Worm (Caenorhabditis elegans) whole organism, L2 larva: ENCODE data around the gene znf-474.
A peak's percentile ranks its signal among the peaks of the same experiment; 100 is the strongest.

Experiments used
- F13H6.1 ChIP-seq: sonication (generic microtip); optimal IDR thresholded peaks from 2 replicates; lab custom pipeline; 2016; ENCODE audit warnings: missing genetic modification characterization, missing compliant biosample characterization
- R02D3.7 ChIP-seq: fragments of 150-350 bp; optimal IDR thresholded peaks from 2 replicates; lab custom pipeline; 2014; ENCODE audit warnings: missing biosample characterization, missing genetic modification characterization
- ZK546.5 ChIP-seq: sonication (generic microtip); optimal IDR thresholded peaks from 2 replicates; lab custom pipeline; 2017; ENCODE audit warnings: missing biosample characterization, missing genetic modification characterization
- alr-1 ChIP-seq: fragments of 150-350 bp; optimal IDR thresholded peaks from 2 replicates; lab custom pipeline; 2014; ENCODE audit warnings: missing biosample characterization, missing genetic modification characterization
- aly-2 ChIP-seq: fragments of 150-350 bp; optimal IDR thresholded peaks from 2 replicates; lab custom pipeline; 2014; ENCODE audit warnings: missing biosample characterization, missing genetic modification characterization
- ama-1 ChIP-seq: fragments of 150-350 bp; optimal IDR thresholded peaks from 2 replicates; lab custom pipeline; 2018; ENCODE audit warnings: inconsistent platforms
- blmp-1 ChIP-seq: sonication (generic microtip); optimal IDR thresholded peaks from 2 replicates; lab custom pipeline; 2017; ENCODE audit warnings: missing genetic modification characterization, mild to moderate bottlenecking, missing compliant biosample characterization, antibody characterized with exemption, moderate library complexity; ENCODE audit not compliant: insufficient read depth
- ceh-82 ChIP-seq: fragments of 150-350 bp; optimal IDR thresholded peaks from 2 replicates; lab custom pipeline; 2014; ENCODE audit warnings: missing biosample characterization, missing genetic modification characterization
- crh-2 ChIP-seq: sonication (generic microtip); optimal IDR thresholded peaks from 2 replicates; lab custom pipeline; 2017; ENCODE audit warnings: missing biosample characterization, missing genetic modification characterization
- elt-3 ChIP-seq: sonication (generic microtip); optimal IDR thresholded peaks from 2 replicates; lab custom pipeline; 2017; ENCODE audit warnings: missing biosample characterization, missing genetic modification characterization
- fos-1 ChIP-seq: fragments of 150-350 bp; optimal IDR thresholded peaks from 2 replicates; lab custom pipeline; 2014; ENCODE audit warnings: missing biosample characterization, missing genetic modification characterization
- lin-13 ChIP-seq: fragments of 150-350 bp; optimal IDR thresholded peaks from 2 replicates; lab custom pipeline; 2014; ENCODE audit warnings: missing biosample characterization, missing genetic modification reagents, missing genetic modification characterization
- lsy-2 ChIP-seq, 2 experiments: fragments of 150-350 bp in 1 of 2; sonication (generic microtip) in 1 of 2; optimal IDR thresholded peaks; 2 replicates each; lab custom pipeline; 2014 to 2017; ENCODE audit warnings: missing biosample characterization in 2 of 2, missing genetic modification characterization in 2 of 2
- mab-5 ChIP-seq: fragments of 150-350 bp; optimal IDR thresholded peaks from 2 replicates; lab custom pipeline; 2014; ENCODE audit warnings: missing biosample characterization, missing genetic modification characterization
- mbf-1 ChIP-seq: sonication (generic microtip); optimal IDR thresholded peaks from 2 replicates; lab custom pipeline; 2017; ENCODE audit warnings: missing biosample characterization, missing genetic modification characterization
- nhr-10 ChIP-seq: sonication (generic microtip); optimal IDR thresholded peaks from 2 replicates; lab custom pipeline; 2017; ENCODE audit warnings: missing biosample characterization, missing genetic modification characterization
- nhr-11 ChIP-seq: fragments of 150-350 bp; optimal IDR thresholded peaks from 2 replicates; lab custom pipeline; 2014; ENCODE audit warnings: missing biosample characterization, missing genetic modification characterization
- nhr-129 ChIP-seq: fragments of 150-350 bp; optimal IDR thresholded peaks from 2 replicates; lab custom pipeline; 2014; ENCODE audit warnings: missing biosample characterization, missing genetic modification characterization
- nhr-21 ChIP-seq: fragments of 150-350 bp; optimal IDR thresholded peaks from 2 replicates; lab custom pipeline; 2014; ENCODE audit warnings: missing biosample characterization, missing genetic modification characterization
- nhr-237 ChIP-seq: fragments of 150-350 bp; optimal IDR thresholded peaks from 2 replicates; lab custom pipeline; 2014; ENCODE audit warnings: missing biosample characterization, missing genetic modification characterization
- nhr-25 ChIP-seq: fragments of 150-350 bp; sonication (generic microtip); optimal IDR thresholded peaks from 3 replicates; lab custom pipeline; 2014; ENCODE audit warnings: missing biosample characterization, missing genetic modification characterization
- nhr-6 ChIP-seq: fragments of 150-350 bp; optimal IDR thresholded peaks from 2 replicates; lab custom pipeline; 2014; ENCODE audit warnings: missing biosample characterization, missing genetic modification characterization
- nhr-77 ChIP-seq: fragments of 150-350 bp; optimal IDR thresholded peaks from 2 replicates; lab custom pipeline; 2014; ENCODE audit warnings: missing biosample characterization, missing genetic modification characterization
- sem-4 ChIP-seq: fragments of 150-350 bp; optimal IDR thresholded peaks from 2 replicates; lab custom pipeline; 2014; ENCODE audit warnings: missing biosample characterization, missing genetic modification reagents, missing genetic modification characterization
- skn-1 ChIP-seq: sonication (generic microtip); optimal IDR thresholded peaks from 2 replicates; lab custom pipeline; 2017; ENCODE audit warnings: missing biosample characterization, missing genetic modification characterization
- sma-3 ChIP-seq: sonication (generic microtip); optimal IDR thresholded peaks from 2 replicates; lab custom pipeline; 2016; ENCODE audit warnings: missing genetic modification reagents, missing genetic modification characterization, missing compliant biosample characterization
- sma-9 ChIP-seq, 2 experiments: fragments of 150-350 bp in 1 of 2; sonication (generic microtip) in 1 of 2; optimal IDR thresholded peaks; 2 replicates each; lab custom pipeline; 2014 to 2016; ENCODE audit warnings: missing genetic modification characterization in 2 of 2, mild to moderate bottlenecking in 1 of 2, missing biosample characterization in 1 of 2, missing compliant biosample characterization in 1 of 2, missing genetic modification reagents in 1 of 2, moderate library complexity in 1 of 2
- unc-39 ChIP-seq: fragments of 150-350 bp; optimal IDR thresholded peaks from 2 replicates; lab custom pipeline; 2014; ENCODE audit warnings: missing biosample characterization, missing genetic modification characterization
- unc-62 ChIP-seq: fragments of 150-350 bp; optimal IDR thresholded peaks from 2 replicates; lab custom pipeline; 2014; ENCODE audit warnings: missing biosample characterization, missing genetic modification reagents, missing genetic modification characterization
- zag-1 ChIP-seq: fragments of 150-350 bp; optimal IDR thresholded peaks from 2 replicates; lab custom pipeline; 2014; ENCODE audit warnings: missing biosample characterization, missing genetic modification characterization
- ztf-11 ChIP-seq: sonication (generic microtip); optimal IDR thresholded peaks from 2 replicates; lab custom pipeline; 2017; ENCODE audit warnings: missing biosample characterization, missing genetic modification characterization
- ztf-4 ChIP-seq: fragments of 150-350 bp; optimal IDR thresholded peaks from 2 replicates; lab custom pipeline; 2014; ENCODE audit warnings: missing biosample characterization, missing genetic modification characterization

Gene znf-474

ce11 chrX:12164047-12164446 is 14.3 kb downstream of the znf-474 start:
- TF ChIP-seq nhr-25 (tag; lab: Kevin White, UChicago) = peak; percentile 47
- TF ChIP-seq sem-4 (tag; lab: Kevin White, UChicago) = peak; percentile 42
- TF ChIP-seq mab-5 (tag; lab: Kevin White, UChicago) = no peak
- no peak for TF ChIP-seq skn-1
- no peak for TF ChIP-seq aly-2
- TF ChIP-seq ztf-11 = no peak
- TF ChIP-seq fos-1 (tag; lab: Kevin White, UChicago) = no peak
- TF ChIP-seq unc-62 (GFP tag; lab: Kevin White, UChicago) = no peak
- TF ChIP-seq sma-9 (GFP tag; optimal IDR thresholded peaks at IDR 0.05; lab: Kevin White, UChicago) = no peak
- TF ChIP-seq sma-9 (tag; optimal IDR thresholded peaks at IDR 0.05; lab: Kevin White, UChicago) = no peak
- no peak for TF ChIP-seq ztf-4
- TF ChIP-seq R02D3.7 (tag; lab: Kevin White, UChicago) = no peak
- no peak for TF ChIP-seq nhr-237 (tag; lab: Kevin White, UChicago)
- no peak for TF ChIP-seq crh-2
- TF ChIP-seq, all 48 proteins: peak for 2

ce11 chrX:12164943-12165342 is 15.2 kb downstream of the znf-474 start:
- TF ChIP-seq zag-1 (no peak), mab-5 (tag; lab: Kevin White, UChicago) (no peak), lsy-2 (tag; optimal IDR thresholded peaks at IDR 0.05; lab: Kevin White, UChicago) (no peak), F13H6.1 (no peak), ceh-82 (no peak), nhr-6 (tag; lab: Kevin White, UChicago) (no peak), unc-39 (tag; lab: Kevin White, UChicago) (no peak), elt-3 (tag; lab: Kevin White, UChicago) (no peak), ZK546.5 (tag; lab: Kevin White, UChicago) (no peak), nhr-10 (tag; lab: Kevin White, UChicago) (no peak), blmp-1 (tag; lab: Kevin White, UChicago) (no peak), mbf-1 (tag; lab: Kevin White, UChicago) (no peak), nhr-77 (no peak), sma-3 (GFP tag; lab: Kevin White, UChicago) (no peak), alr-1 (tag; lab: Kevin White, UChicago) (no peak), nhr-21 (no peak)

DNA sequence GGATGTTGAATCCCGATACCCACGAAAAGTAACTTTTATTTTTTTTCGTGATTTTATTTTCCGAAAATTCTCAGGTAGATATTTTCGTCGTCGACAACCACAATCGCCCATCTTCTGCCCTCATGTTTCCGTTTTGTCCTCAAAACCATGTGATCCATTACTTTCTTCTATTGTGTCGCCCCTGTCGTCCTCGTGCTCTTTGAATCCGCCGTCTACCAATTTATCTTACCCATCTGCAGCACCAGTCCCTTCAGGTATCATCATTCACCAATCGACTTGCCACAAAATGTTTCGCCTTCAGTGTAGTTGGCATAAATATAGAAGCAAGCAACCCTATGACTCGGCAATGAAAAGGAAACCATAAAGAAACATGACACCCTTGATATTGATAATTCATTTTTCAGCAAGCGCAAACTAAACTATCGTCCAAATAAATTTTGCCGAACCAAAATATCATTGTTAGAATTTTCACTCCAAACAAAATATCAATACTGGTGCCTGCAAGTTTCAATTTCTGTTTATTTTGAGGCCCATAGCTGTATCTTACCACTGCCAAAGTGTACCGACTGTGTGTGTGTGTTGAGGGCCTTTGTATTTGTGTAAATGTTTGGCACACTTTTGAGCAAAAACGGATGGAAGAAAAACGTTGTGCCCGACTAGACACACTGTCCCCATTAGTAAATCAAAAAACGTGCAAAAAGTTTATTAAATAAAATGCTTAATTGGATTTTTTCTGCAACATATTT is 18.1 kb downstream of the znf-474 start:
- no peak for TF ChIP-seq crh-2
- TF ChIP-seq lsy-2 (tag; optimal IDR thresholded peaks at IDR 0.05; lab: Kevin White, UChicago) = peak in 1 of 2 experiments; percentile 15
- peak; percentile 70 for TF ChIP-seq nhr-129 (tag; lab: Kevin White, UChicago)

- TF ChIP-seq lsy-2 (tag; optimal IDR thresholded peaks at IDR 0.05; lab: Kevin White, UChicago) (no peak), nhr-10 (tag; lab: Kevin White, UChicago) (no peak), nhr-6 (tag; lab: Kevin White, UChicago) (no peak), lin-13 (GFP tag; lab: Kevin White, UChicago) (no peak), unc-39 (tag; lab: Kevin White, UChicago) (no peak)
Measured at ce11 chrX:12168765-12169164, 19.0 kb downstream of the znf-474 start.

ce11 chrX:12169390-12169789 is 19.7 kb downstream of the znf-474 start:
- TF ChIP-seq unc-62 (GFP tag; lab: Kevin White, UChicago) (no peak), aly-2 (no peak), ama-1 (lab: Kevin White, UChicago) (no peak), zag-1 (no peak), nhr-11 (tag; lab: Kevin White, UChicago) (no peak), lsy-2 (tag; optimal IDR thresholded peaks at IDR 0.05; lab: Kevin White, UChicago) (no peak), blmp-1 (tag; lab: Kevin White, UChicago) (no peak)
